Worm (Caenorhabditis elegans) whole organism, young adult: ENCODE data around the gene pqn-2.
A peak's percentile ranks its signal among the peaks of the same experiment; 100 is the strongest.

ENCODE experiments used
- B0035.1 ChIP-seq: sonication (generic microtip); optimal IDR thresholded peaks from 2 replicates; lab custom pipeline; 2016; ENCODE audit warnings: missing genetic modification characterization, mild to moderate bottlenecking, missing compliant biosample characterization, missing genotype, missing genetic modification reagents
- B0336.3 ChIP-seq: fragments of 200-800 bp; sonication (Bioruptor generic); IDR thresholded peaks from 2 replicates; pipeline ENCODE4 v1.3.6; 2022; ENCODE audit warnings: missing genetic modification characterization, missing compliant biosample characterization
- F39B2.1 ChIP-seq: fragments of 200-800 bp; sonication (Bioruptor generic); IDR thresholded peaks from 2 replicates; pipeline ENCODE4 v1.3.6; 2022; ENCODE audit warnings: missing genetic modification reagents, missing genetic modification characterization, missing compliant biosample characterization
- F49E8.2 ChIP-seq: sonication (generic microtip); optimal IDR thresholded peaks from 3 replicates; lab custom pipeline; 2017; ENCODE audit warnings: missing genetic modification characterization, mild to moderate bottlenecking, missing compliant biosample characterization, antibody characterized with exemption, moderate library complexity; ENCODE audit not compliant: insufficient read depth
- F52B5.7 ChIP-seq: sonication (generic microtip); optimal IDR thresholded peaks from 2 replicates; lab custom pipeline; 2016; ENCODE audit warnings: mild to moderate bottlenecking, missing genetic modification characterization, missing compliant biosample characterization
- T26A5.8 ChIP-seq: sonication (generic microtip); optimal IDR thresholded peaks from 2 replicates; lab custom pipeline; 2016; ENCODE audit warnings: missing genetic modification characterization, missing compliant biosample characterization
- Y53F4B.3 ChIP-seq: fragments of 200-800 bp; sonication (Bioruptor generic); IDR thresholded peaks from 2 replicates; pipeline ENCODE4 v1.3.6; 2022; ENCODE audit warnings: missing genetic modification reagents, missing genetic modification characterization, missing compliant biosample characterization
- Y67H2A.10 ChIP-seq: fragments of 200-800 bp; sonication (Bioruptor generic); conservative IDR thresholded peaks from 2 replicates; pipeline ENCODE4 v1.3.6; 2022; ENCODE audit warnings: missing genetic modification reagents, missing genetic modification characterization, missing compliant biosample characterization
- ama-1 ChIP-seq, 3 experiments: fragments of 150-350 bp in 1 of 3; sonication (generic microtip) in 2 of 3; optimal IDR thresholded peaks; 2 replicates each; lab custom pipeline; 2014 to 2018; ENCODE audit warnings: missing biosample characterization in 2 of 3, missing genetic modification characterization in 2 of 3, missing genetic modification reagents in 2 of 3
- aptf-2 ChIP-seq: fragments of 200-800 bp; sonication (Bioruptor generic); conservative IDR thresholded peaks from 2 replicates; pipeline ENCODE4 v1.3.6; 2022; ENCODE audit warnings: missing genetic modification reagents, missing genetic modification characterization, missing compliant biosample characterization
- atf-7 ChIP-seq: sonication (generic microtip); optimal IDR thresholded peaks from 2 replicates; lab custom pipeline; 2017; ENCODE audit warnings: mild to moderate bottlenecking, missing genetic modification characterization, missing compliant biosample characterization
- attf-5 ChIP-seq: fragments of 200-800 bp; sonication (Bioruptor generic); optimal IDR thresholded peaks from 2 replicates; lab custom pipeline; 2018; ENCODE audit warnings: mild to moderate bottlenecking, missing genetic modification characterization, missing compliant biosample characterization
- bed-2 ChIP-seq: fragments of 200-800 bp; sonication (Bioruptor generic); IDR thresholded peaks from 2 replicates; pipeline ENCODE4 v1.3.6; 2022; ENCODE audit warnings: missing genetic modification reagents, missing genetic modification characterization, missing compliant biosample characterization
- cebp-2 ChIP-seq: fragments of 200-800 bp; sonication (Bioruptor generic); IDR thresholded peaks from 2 replicates; pipeline ENCODE4 v1.3.6; 2022; ENCODE audit warnings: missing genetic modification characterization, missing compliant biosample characterization
- ceh-40 ChIP-seq: fragments of 200-800 bp; sonication (Bioruptor generic); IDR thresholded peaks from 2 replicates; pipeline ENCODE4 v1.3.6; 2022; ENCODE audit warnings: missing genetic modification characterization, missing compliant biosample characterization
- chd-7 ChIP-seq: sonication (generic microtip); optimal IDR thresholded peaks from 2 replicates; lab custom pipeline; 2016; ENCODE audit warnings: mild to moderate bottlenecking, missing genetic modification characterization, moderate library complexity, missing compliant biosample characterization
- die-1 ChIP-seq: sonication (generic microtip); optimal IDR thresholded peaks from 2 replicates; lab custom pipeline; 2016; ENCODE audit warnings: missing genotype, mild to moderate bottlenecking, missing genetic modification characterization, missing compliant biosample characterization
- dox-1 ChIP-seq: fragments of 200-800 bp; sonication (Bioruptor generic); IDR thresholded peaks from 2 replicates; pipeline ENCODE4 v1.3.6; 2022; ENCODE audit warnings: missing genetic modification reagents, missing genetic modification characterization, missing compliant biosample characterization
- efl-1 ChIP-seq: fragments of 150-350 bp; optimal IDR thresholded peaks from 2 replicates; lab custom pipeline; 2014; ENCODE audit warnings: missing biosample characterization, missing genetic modification reagents, missing genetic modification characterization
- egl-44 ChIP-seq: fragments of 200-800 bp; sonication (Bioruptor generic); IDR thresholded peaks from 2 replicates; pipeline ENCODE4 v1.3.6; 2022; ENCODE audit warnings: missing genetic modification reagents, missing genetic modification characterization, missing compliant biosample characterization
- fkh-3 ChIP-seq: sonication (generic microtip); optimal IDR thresholded peaks from 2 replicates; lab custom pipeline; 2016; ENCODE audit warnings: mild to moderate bottlenecking, missing genetic modification characterization, missing compliant biosample characterization
- hmg-1.2 ChIP-seq: fragments of 200-800 bp; sonication (Bioruptor generic); IDR thresholded peaks from 2 replicates; pipeline ENCODE4 v1.3.6; 2022; ENCODE audit warnings: missing genetic modification reagents, missing genetic modification characterization, missing compliant biosample characterization
- hrde-1 ChIP-seq: sonication (generic microtip); optimal IDR thresholded peaks from 2 replicates; lab custom pipeline; 2016; ENCODE audit warnings: missing genetic modification characterization, mild to moderate bottlenecking, missing compliant biosample characterization, moderate library complexity, missing genotype, missing genetic modification reagents, borderline replicate concordance
- lag-1 ChIP-seq: fragments of 200-800 bp; sonication (Bioruptor generic); IDR thresholded peaks from 2 replicates; pipeline ENCODE4 v1.3.6; 2022; ENCODE audit warnings: missing genetic modification reagents, missing genetic modification characterization, missing compliant biosample characterization
- let-526 ChIP-seq: fragments of 200-800 bp; sonication (Bioruptor generic); IDR thresholded peaks from 2 replicates; pipeline ENCODE4 v1.3.6; 2022; ENCODE audit warnings: missing genetic modification reagents, missing genetic modification characterization, missing compliant biosample characterization
- lin-26 ChIP-seq: fragments of 200-800 bp; sonication (Bioruptor generic); IDR thresholded peaks from 2 replicates; pipeline ENCODE4 v1.3.6; 2022; ENCODE audit warnings: missing genetic modification reagents, missing genetic modification characterization, missing compliant biosample characterization
- lin-54 ChIP-seq: fragments of 200-800 bp; sonication (Bioruptor generic); optimal IDR thresholded peaks from 2 replicates; lab custom pipeline; 2018; ENCODE audit warnings: mild to moderate bottlenecking, missing genetic modification characterization, missing compliant biosample characterization
- mcd-1 ChIP-seq: fragments of 200-800 bp; sonication (Bioruptor generic); IDR thresholded peaks from 2 replicates; pipeline ENCODE4 v1.3.6; 2022; ENCODE audit warnings: missing genetic modification reagents, missing genetic modification characterization, missing compliant biosample characterization
- mel-28 ChIP-seq: sonication (generic microtip); optimal IDR thresholded peaks from 2 replicates; lab custom pipeline; 2016; ENCODE audit warnings: borderline replicate concordance, mild to moderate bottlenecking, missing genetic modification characterization, missing compliant biosample characterization
- mes-4 ChIP-seq: sonication (generic microtip); optimal IDR thresholded peaks from 2 replicates; lab custom pipeline; 2016; ENCODE audit warnings: missing genotype, missing genetic modification characterization, missing compliant biosample characterization
- nfya-1 ChIP-seq: sonication (generic microtip); optimal IDR thresholded peaks from 2 replicates; lab custom pipeline; 2017; ENCODE audit warnings: antibody characterized with exemption, missing compliant biosample characterization, missing genetic modification characterization, borderline replicate concordance; ENCODE audit not compliant: insufficient read depth
- nfya-2 ChIP-seq: fragments of 200-800 bp; sonication (Bioruptor generic); IDR thresholded peaks from 2 replicates; pipeline ENCODE4 v1.3.6; 2022; ENCODE audit warnings: missing genetic modification reagents, missing genetic modification characterization, missing compliant biosample characterization
- nfyb-1 ChIP-seq: fragments of 200-800 bp; sonication (Bioruptor generic); IDR thresholded peaks from 2 replicates; pipeline ENCODE4 v1.3.6; 2022; ENCODE audit warnings: missing genetic modification reagents, missing genetic modification characterization, missing compliant biosample characterization
- nhr-120 ChIP-seq: fragments of 200-800 bp; sonication (Bioruptor generic); IDR thresholded peaks from 2 replicates; pipeline ENCODE4 v1.3.6; 2022; ENCODE audit warnings: missing genetic modification characterization, missing compliant biosample characterization
- nhr-179 ChIP-seq: sonication (generic microtip); optimal IDR thresholded peaks from 2 replicates; lab custom pipeline; 2016; ENCODE audit warnings: mild to moderate bottlenecking, missing genetic modification characterization, missing compliant biosample characterization
- nhr-27 ChIP-seq: fragments of 200-800 bp; sonication (Bioruptor generic); optimal IDR thresholded peaks from 2 replicates; lab custom pipeline; 2018; ENCODE audit warnings: mild to moderate bottlenecking, missing genetic modification characterization, moderate library complexity, missing compliant biosample characterization
- pbrm-1 ChIP-seq: fragments of 200-800 bp; sonication (Bioruptor generic); IDR thresholded peaks from 2 replicates; pipeline ENCODE4 v1.3.6; 2022; ENCODE audit warnings: missing genetic modification reagents, missing genetic modification characterization, missing compliant biosample characterization
- rcor-1 ChIP-seq: fragments of 200-800 bp; sonication (Bioruptor generic); IDR thresholded peaks from 2 replicates; pipeline ENCODE4 v1.3.6; 2022; ENCODE audit warnings: missing genetic modification reagents, missing genetic modification characterization, missing compliant biosample characterization
- snpc-1.1 ChIP-seq: sonication (generic microtip); optimal IDR thresholded peaks from 2 replicates; lab custom pipeline; 2017; ENCODE audit warnings: missing genetic modification characterization, mild to moderate bottlenecking, missing compliant biosample characterization, antibody characterized with exemption, moderate library complexity, missing genotype, missing genetic modification reagents; ENCODE audit not compliant: insufficient read depth
- snpc-3.4 ChIP-seq: sonication (generic microtip); optimal IDR thresholded peaks from 2 replicates; lab custom pipeline; 2017; ENCODE audit warnings: missing genetic modification characterization, mild to moderate bottlenecking, missing compliant biosample characterization, antibody characterized with exemption, moderate library complexity, missing genotype, missing genetic modification reagents
- tbp1 ChIP-seq: fragments of 200-800 bp; sonication (Bioruptor generic); optimal IDR thresholded peaks from 2 replicates; lab custom pipeline; 2018; ENCODE audit warnings: mild to moderate bottlenecking, missing genetic modification characterization, missing compliant biosample characterization
- unc-62 ChIP-seq: fragments of 150-350 bp; optimal IDR thresholded peaks from 2 replicates; lab custom pipeline; 2014; ENCODE audit warnings: missing biosample characterization, missing genetic modification reagents, missing genetic modification characterization
- xnd-1 ChIP-seq: sonication (generic microtip); optimal IDR thresholded peaks from 2 replicates; lab custom pipeline; 2016; ENCODE audit warnings: missing genotype, missing genetic modification reagents, missing genetic modification characterization, missing compliant biosample characterization
- zim-3 ChIP-seq: sonication (generic microtip); optimal IDR thresholded peaks from 2 replicates; lab custom pipeline; 2017; ENCODE audit warnings: mild to moderate bottlenecking, missing genetic modification characterization, moderate library complexity, missing compliant biosample characterization
- ztf-18 ChIP-seq: sonication (generic microtip); optimal IDR thresholded peaks from 2 replicates; lab custom pipeline; 2016; ENCODE audit warnings: missing genotype, mild to moderate bottlenecking, missing genetic modification characterization, missing compliant biosample characterization
- ztf-28 ChIP-seq: fragments of 200-800 bp; sonication (Bioruptor generic); IDR thresholded peaks from 2 replicates; pipeline ENCODE4 v1.3.6; 2022; ENCODE audit warnings: missing genetic modification reagents, missing genetic modification characterization, missing compliant biosample characterization
- ztf-3 ChIP-seq: fragments of 200-800 bp; sonication (Bioruptor generic); optimal IDR thresholded peaks from 2 replicates; lab custom pipeline; 2018; ENCODE audit warnings: mild to moderate bottlenecking, missing genetic modification characterization, missing compliant biosample characterization
- ztf-6 ChIP-seq: fragments of 200-800 bp; sonication (Bioruptor generic); IDR thresholded peaks from 2 replicates; pipeline ENCODE4 v1.3.6; 2022; ENCODE audit warnings: missing genetic modification reagents, missing genetic modification characterization, missing compliant biosample characterization

The pqn-2 gene

DNA sequence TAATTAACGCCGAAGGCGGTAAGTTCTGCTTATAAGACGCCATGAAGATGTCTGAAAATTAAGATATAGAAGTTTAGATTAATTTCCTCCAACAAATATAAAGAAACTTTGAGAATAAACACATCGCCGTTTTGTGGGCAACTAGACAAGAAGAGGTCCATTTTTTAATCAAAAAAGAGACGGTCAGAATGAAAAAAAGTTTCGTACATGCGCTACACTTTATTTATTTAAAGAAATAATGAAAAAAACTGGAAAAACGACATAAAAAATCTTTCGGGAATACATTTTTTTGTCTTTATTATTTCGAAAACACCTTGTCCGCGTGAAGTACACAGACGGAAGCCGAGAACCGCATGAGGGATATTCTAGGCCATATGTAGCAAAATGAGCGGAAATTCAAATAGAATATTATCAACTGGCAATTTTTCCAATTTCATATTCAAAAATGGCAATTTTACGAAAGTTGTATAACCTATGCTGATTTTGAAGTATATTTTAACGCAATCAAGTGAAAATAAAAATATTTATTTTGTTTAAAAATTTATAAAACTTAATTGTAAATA is 26.4 kb upstream of the pqn-2 start, which contains the start of gene sluh-7:
sluh-7 (minus strand) TSS at position 51 of the 563 bp plus-strand sequence.
- TF ChIP-seq atf-7 (tag; lab: Kevin White, UChicago) (no peak), nhr-179 (no peak), ceh-40 (no peak), nfyb-1 (GFP tag; lab: Robert Waterston, UW) (no peak), ama-1 (optimal IDR thresholded peaks at IDR 0.05; lab: Kevin White, UChicago) (no peak), ama-1 (GFP tag; optimal IDR thresholded peaks at IDR 0.05; lab: Kevin White, UChicago) (no peak), ztf-3 (no peak), unc-62 (no peak), egl-44 (GFP tag; lab: Robert Waterston, UW) (no peak), fkh-3 (no peak), cebp-2 (GFP tag; lab: Robert Waterston, UW) (no peak), lag-1 (no peak), nfya-1 (tag; lab: Kevin White, UChicago) (no peak), rcor-1 (GFP tag; lab: Robert Waterston, UW) (no peak), nfya-2 (no peak), mes-4 (tag; lab: Kevin White, UChicago) (no peak), B0035.1 (tag; lab: Kevin White, UChicago) (no peak), nhr-27 (tag; lab: Kevin White, UChicago) (no peak), F49E8.2 (no peak), tbp1 (GFP tag; lab: Kevin White, UChicago) (peak; percentile 26), snpc-3.4 (tag; lab: Kevin White, UChicago) (peak; percentile 52), Y67H2A.10 (GFP tag; lab: Robert Waterston, UW) (no peak), F39B2.1 (no peak), lin-54 (GFP tag; lab: Kevin White, UChicago) (peak; percentile 88), let-526 (GFP tag; lab: Robert Waterston, UW) (no peak), hrde-1 (tag; lab: Kevin White, UChicago) (no peak), snpc-1.1 (no peak), B0336.3 (no peak), mel-28 (tag; lab: Kevin White, UChicago) (no peak), T26A5.8 (tag; lab: Kevin White, UChicago) (no peak), aptf-2 (GFP tag; lab: Robert Waterston, UW) (peak; percentile 29; the same call in 1 of the 2 replicates), F52B5.7 (no peak), mcd-1 (GFP tag; lab: Robert Waterston, UW) (peak; percentile 69), xnd-1 (tag; lab: Kevin White, UChicago) (no peak), ztf-28 (GFP tag; lab: Robert Waterston, UW) (peak; percentile 65; the same call in 1 of the 2 replicates), Y53F4B.3 (GFP tag; lab: Robert Waterston, UW) (no peak), ztf-18 (tag; lab: Kevin White, UChicago) (peak; percentile 15), bed-2 (no peak), lin-26 (GFP tag; lab: Robert Waterston, UW) (no peak), die-1 (no peak), dox-1 (GFP tag; lab: Robert Waterston, UW) (0 out of 2 replicates have a peak, but pooled peaks have one; percentile 46), chd-7 (no peak), zim-3 (tag; lab: Kevin White, UChicago) (no peak), efl-1 (GFP tag; lab: Kevin White, UChicago) (peak; percentile 62), hmg-1.2 (peak; percentile 37; the same call in 1 of the 2 replicates), nhr-120 (no peak), pbrm-1 (peak; percentile 35; the same call in 1 of the 2 replicates), attf-5 (GFP tag; lab: Kevin White, UChicago) (no peak), ztf-6 (GFP tag; lab: Robert Waterston, UW) (no peak)
